Worm (Caenorhabditis elegans) whole organism, mixed stage, embryonic: Measurements from ENCODE around the gene T15B7.8.

Source experiments
- ceh-43 ChIP-seq: fragments of 200-800 bp; sonication (Bioruptor generic); optimal IDR thresholded peaks from 2 replicates; lab custom pipeline; 2018; ENCODE audit warnings: mild to moderate bottlenecking, missing genetic modification characterization, moderate library complexity, missing compliant biosample characterization
- mab-5 ChIP-seq: fragments of 150-350 bp; optimal IDR thresholded peaks from 2 replicates; lab custom pipeline; 2014; ENCODE audit warnings: missing biosample characterization, missing genetic modification characterization
- nhr-12 ChIP-seq: fragments of 150-350 bp; optimal IDR thresholded peaks from 2 replicates; lab custom pipeline; 2014; ENCODE audit warnings: missing biosample characterization, missing genetic modification characterization

DNA sequence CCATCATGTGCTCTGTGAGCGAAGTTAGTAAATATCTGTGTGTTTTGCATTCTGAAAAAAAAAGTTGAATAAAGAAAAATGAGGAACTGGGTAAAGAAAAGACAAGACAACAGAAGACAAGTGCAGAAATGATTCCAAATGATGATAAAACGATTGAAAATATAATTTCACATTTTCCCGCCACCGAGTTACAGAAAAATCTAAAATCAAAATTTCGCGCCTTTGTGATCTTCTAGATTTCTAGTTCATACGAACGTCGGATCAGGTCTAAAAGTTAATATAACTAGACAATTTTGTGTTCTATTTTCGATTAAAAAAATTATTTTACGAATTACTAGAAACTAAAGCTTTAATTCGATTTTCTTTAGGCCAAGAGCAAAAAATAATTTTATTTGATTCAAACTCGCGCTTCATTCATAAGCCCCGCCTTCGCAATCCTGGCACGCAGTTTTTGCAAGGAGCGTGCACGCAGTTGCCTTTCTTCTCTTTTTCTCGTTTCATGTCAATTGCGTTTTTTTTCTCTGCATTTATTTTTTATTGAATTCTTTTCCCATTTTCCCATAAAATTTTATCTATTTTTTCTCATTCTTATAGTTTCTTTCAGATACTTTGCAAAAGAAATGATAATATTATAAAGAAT is 36.6 kb upstream of the T15B7.8 start, which contains the start of the genes spn-4 and spe-39:
- no peak for TF ChIP-seq ceh-43 (GFP tag; lab: Kevin White, UChicago)
- TF ChIP-seq nhr-12 = peak; percentile 38
- peak; percentile 48 for TF ChIP-seq mab-5 (tag; lab: Kevin White, UChicago)
